Fruit fly (Drosophila melanogaster) whole organism, embryonic: Measurements from ENCODE around the gene CG12301.

Experiments used
- Ada2b ChIP-seq: fragments of 200-800 bp; sonication (Bioruptor generic); IDR thresholded peaks from 2 replicates; pipeline ENCODE4 v1.3.6; 2022; ENCODE audit warnings: missing biosample characterization, missing genetic modification characterization
- Awh ChIP-seq: fragments of 200-800 bp; sonication (Bioruptor generic); IDR thresholded peaks from 2 replicates; pipeline ENCODE4, ENCODE4 v1.3.6; 2022; ENCODE audit warnings: missing biosample characterization, missing genetic modification characterization
- Blimp-1 ChIP-seq: fragments of 200-800 bp; sonication (Bioruptor generic); optimal IDR thresholded peaks from 3 replicates; lab custom pipeline; 2018; ENCODE audit warnings: missing biosample characterization, missing genetic modification characterization, mild to moderate bottlenecking, moderate library complexity, missing genetic modification reagents
- CG10274 ChIP-seq: fragments of 200-800 bp; sonication (Bioruptor generic); optimal IDR thresholded peaks from 3 replicates; lab custom pipeline; 2017; ENCODE audit warnings: missing biosample characterization, mild to moderate bottlenecking, missing genetic modification characterization
- CG11696 ChIP-seq: fragments of 200-800 bp; sonication (Bioruptor generic); IDR thresholded peaks from 2 replicates; pipeline ENCODE4 v1.3.6; 2022; ENCODE audit warnings: missing biosample characterization, missing genetic modification characterization
- CG12071 ChIP-seq: fragments of 200-800 bp; sonication (Bioruptor generic); optimal IDR thresholded peaks from 3 replicates; lab custom pipeline; 2018; ENCODE audit warnings: missing biosample characterization, mild to moderate bottlenecking, missing genetic modification characterization
- CG12299 ChIP-seq: fragments of 200-800 bp; sonication (Bioruptor generic); optimal IDR thresholded peaks from 2 replicates; lab custom pipeline; 2018; ENCODE audit warnings: missing biosample characterization, mild to moderate bottlenecking, missing genetic modification characterization
- CG12391 ChIP-seq: fragments of 200-800 bp; sonication (Bioruptor generic); optimal IDR thresholded peaks from 3 replicates; lab custom pipeline; 2018; ENCODE audit warnings: missing biosample characterization, mild to moderate bottlenecking, missing genetic modification characterization, moderate library complexity
- CG12659 ChIP-seq: fragments of 200-800 bp; sonication (Bioruptor generic); optimal IDR thresholded peaks from 3 replicates; lab custom pipeline; 2017; ENCODE audit warnings: mild to moderate bottlenecking, missing biosample characterization, missing genetic modification reagents, missing genetic modification characterization
- CG13123 ChIP-seq: fragments of 200-800 bp; sonication (Bioruptor generic); optimal IDR thresholded peaks from 2 replicates; lab custom pipeline; 2016; ENCODE audit warnings: missing biosample characterization, missing genetic modification characterization
- CG13287 ChIP-seq: fragments of 200-800 bp; sonication (Bioruptor generic); IDR thresholded peaks from 2 replicates; pipeline ENCODE4 v1.3.6; 2022; ENCODE audit warnings: missing biosample characterization, missing genetic modification characterization; ENCODE audit not compliant: partially characterized antibody
- CG13424 ChIP-seq: fragments of 200-800 bp; sonication (Bioruptor generic); optimal IDR thresholded peaks from 2 replicates; lab custom pipeline; 2019; ENCODE audit warnings: missing biosample characterization, mild to moderate bottlenecking, missing genetic modification characterization, moderate library complexity
- CG14710 ChIP-seq: fragments of 200-800 bp; sonication (Bioruptor generic); optimal IDR thresholded peaks from 3 replicates; lab custom pipeline; 2019; ENCODE audit warnings: missing biosample characterization, mild to moderate bottlenecking, missing genetic modification characterization, moderate library complexity
- CG15269 ChIP-seq: fragments of 200-800 bp; sonication (Bioruptor generic); optimal IDR thresholded peaks from 2 replicates; lab custom pipeline; 2018; ENCODE audit warnings: missing biosample characterization, mild to moderate bottlenecking, missing genetic modification characterization, moderate library complexity
- CG17359 ChIP-seq: fragments of 200-800 bp; sonication (Bioruptor generic); optimal IDR thresholded peaks from 3 replicates; lab custom pipeline; 2018; ENCODE audit warnings: missing biosample characterization, mild to moderate bottlenecking, missing genetic modification characterization, moderate library complexity
- CG17568 ChIP-seq: fragments of 200-800 bp; sonication (Bioruptor generic); optimal IDR thresholded peaks from 2 replicates; lab custom pipeline; 2018; ENCODE audit warnings: missing biosample characterization, mild to moderate bottlenecking, missing genetic modification characterization, moderate library complexity
- CG2199 ChIP-seq: fragments of 200-800 bp; sonication (Bioruptor generic); IDR thresholded peaks from 3 replicates; pipeline ENCODE4 v1.3.6; 2022; ENCODE audit warnings: missing biosample characterization, missing genetic modification characterization
- CG2678 ChIP-seq: fragments of 200-800 bp; sonication (Bioruptor generic); optimal IDR thresholded peaks from 3 replicates; lab custom pipeline; 2019; ENCODE audit warnings: missing biosample characterization, mild to moderate bottlenecking, missing genetic modification characterization, moderate library complexity
- CG34224 ChIP-seq: fragments of 200-800 bp; sonication (Bioruptor generic); IDR thresholded peaks from 3 replicates; pipeline ENCODE4 v1.3.6; 2022; ENCODE audit warnings: missing biosample characterization, missing genetic modification characterization; ENCODE audit not compliant: partially characterized antibody
- CG4328 ChIP-seq: fragments of 200-800 bp; sonication (Bioruptor generic); optimal IDR thresholded peaks from 3 replicates; lab custom pipeline; 2017; ENCODE audit warnings: missing biosample characterization, missing genetic modification reagents, missing genetic modification characterization
- CG5245 ChIP-seq: fragments of 200-800 bp; sonication (Bioruptor generic); optimal IDR thresholded peaks from 3 replicates; lab custom pipeline; 2016; ENCODE audit warnings: missing biosample characterization, missing genetic modification characterization
- CG6254 ChIP-seq: fragments of 200-800 bp; sonication (Bioruptor generic); optimal IDR thresholded peaks from 3 replicates; lab custom pipeline; 2017; ENCODE audit warnings: mild to moderate bottlenecking, missing biosample characterization, missing genetic modification reagents, missing genetic modification characterization
- CG7556 ChIP-seq: fragments of 200-800 bp; sonication (Bioruptor generic); optimal IDR thresholded peaks from 2 replicates; lab custom pipeline; 2017; ENCODE audit warnings: missing biosample characterization, mild to moderate bottlenecking, missing genetic modification characterization
- Dbx ChIP-seq: fragments of 200-800 bp; sonication (Bioruptor generic); IDR thresholded peaks from 3 replicates; pipeline ENCODE4 v1.3.6; 2022; ENCODE audit warnings: missing biosample characterization, missing genetic modification characterization
- Fer1 ChIP-seq: fragments of 200-800 bp; sonication (Bioruptor generic); optimal IDR thresholded peaks from 2 replicates; lab custom pipeline; 2017; ENCODE audit warnings: missing biosample characterization, mild to moderate bottlenecking, missing genetic modification characterization
- Gsc ChIP-seq: fragments of 200-800 bp; sonication (Bioruptor generic); IDR thresholded peaks from 2 replicates; pipeline ENCODE4 v1.3.6; 2022; ENCODE audit warnings: missing biosample characterization, missing genetic modification characterization
- Gug ChIP-seq: fragments of 200-800 bp; sonication (Bioruptor generic); IDR thresholded peaks from 4 replicates; pipeline ENCODE4 v1.3.6; 2022; ENCODE audit warnings: missing biosample characterization, missing genetic modification characterization
- Hey ChIP-seq: fragments of 200-800 bp; sonication (Bioruptor generic); optimal IDR thresholded peaks from 3 replicates; lab custom pipeline; 2018; ENCODE audit warnings: missing biosample characterization, mild to moderate bottlenecking, missing genetic modification characterization
- Mad ChIP-seq: fragments of 200-800 bp; sonication (Bioruptor generic); optimal IDR thresholded peaks from 2 replicates; lab custom pipeline; 2016; ENCODE audit warnings: missing biosample characterization, missing genetic modification characterization
- NfI ChIP-seq: fragments of 200-800 bp; sonication (Bioruptor generic); optimal IDR thresholded peaks from 3 replicates; lab custom pipeline; 2018; ENCODE audit warnings: missing biosample characterization, mild to moderate bottlenecking, missing genetic modification characterization, moderate library complexity
- Ptx1 ChIP-seq: fragments of 200-800 bp; sonication (Bioruptor generic); IDR thresholded peaks from 2 replicates; pipeline ENCODE4 v1.3.6; 2022; ENCODE audit warnings: missing biosample characterization, missing genetic modification characterization
- al ChIP-seq: fragments of 200-800 bp; sonication (Bioruptor generic); IDR thresholded peaks from 2 replicates; pipeline ENCODE4 v1.3.6; 2022; ENCODE audit warnings: missing biosample characterization, missing genetic modification characterization
- ara ChIP-seq: fragments of 200-800 bp; sonication (Bioruptor generic); IDR thresholded peaks from 2 replicates; pipeline ENCODE4 v1.3.6; 2022; ENCODE audit warnings: missing biosample characterization, missing genetic modification characterization
- ato ChIP-seq: fragments of 200-800 bp; sonication (Bioruptor generic); IDR thresholded peaks from 2 replicates; pipeline ENCODE4 v1.3.6; 2022; ENCODE audit warnings: missing biosample characterization, missing genetic modification characterization; ENCODE audit not compliant: partially characterized antibody
- bbx ChIP-seq: fragments of 200-800 bp; sonication (Bioruptor generic); IDR thresholded peaks from 2 replicates; pipeline ENCODE4 v1.3.6; 2022; ENCODE audit warnings: missing biosample characterization, missing genetic modification characterization; ENCODE audit not compliant: partially characterized antibody
- dimm ChIP-seq: fragments of 200-800 bp; sonication (Bioruptor generic); IDR thresholded peaks from 2 replicates; pipeline ENCODE4 v1.3.6; 2022; ENCODE audit warnings: missing biosample characterization, missing genetic modification characterization
- ewg ChIP-seq: fragments of 200-800 bp; sonication (Bioruptor generic); optimal IDR thresholded peaks from 3 replicates; lab custom pipeline; 2017; ENCODE audit warnings: mild to moderate bottlenecking, missing biosample characterization, missing genetic modification reagents, missing genetic modification characterization
- fd102C ChIP-seq: fragments of 200-800 bp; sonication (Bioruptor generic); optimal IDR thresholded peaks from 2 replicates; lab custom pipeline; 2018; ENCODE audit warnings: missing biosample characterization, mild to moderate bottlenecking, missing genetic modification characterization, moderate library complexity
- kah ChIP-seq: fragments of 200-800 bp; sonication (Bioruptor generic); optimal IDR thresholded peaks from 2 replicates; lab custom pipeline; 2018; ENCODE audit warnings: missing biosample characterization, mild to moderate bottlenecking, missing genetic modification characterization
- nmo ChIP-seq: fragments of 200-800 bp; sonication (Bioruptor generic); optimal IDR thresholded peaks from 2 replicates; lab custom pipeline; 2018; ENCODE audit warnings: missing biosample characterization, mild to moderate bottlenecking, missing genetic modification characterization, moderate library complexity
- nom ChIP-seq: fragments of 200-800 bp; sonication (Bioruptor generic); optimal IDR thresholded peaks from 2 replicates; lab custom pipeline; 2017; ENCODE audit warnings: missing biosample characterization, missing genetic modification characterization, mild to moderate bottlenecking, moderate library complexity, missing genetic modification reagents
- onecut ChIP-seq: fragments of 200-800 bp; sonication (Bioruptor generic); IDR thresholded peaks from 2 replicates; pipeline ENCODE4 v1.3.6; 2022; ENCODE audit warnings: missing biosample characterization, missing genetic modification characterization
- org-1 ChIP-seq: fragments of 200-800 bp; sonication (Bioruptor generic); optimal IDR thresholded peaks from 2 replicates; lab custom pipeline; 2017; ENCODE audit warnings: missing biosample characterization, missing genetic modification characterization
- pita ChIP-seq: fragments of 200-800 bp; sonication (Bioruptor generic); optimal IDR thresholded peaks from 2 replicates; lab custom pipeline; 2017; ENCODE audit warnings: missing biosample characterization, mild to moderate bottlenecking, missing genetic modification characterization
- psq ChIP-seq: fragments of 200-800 bp; sonication (Bioruptor generic); optimal IDR thresholded peaks from 2 replicates; lab custom pipeline; 2017; ENCODE audit warnings: missing biosample characterization, missing genetic modification characterization
- slbo ChIP-seq: fragments of 200-800 bp; sonication (Bioruptor generic); IDR thresholded peaks from 2 replicates; pipeline ENCODE4 v1.3.6; 2022; ENCODE audit warnings: missing biosample characterization, missing genetic modification characterization
- toy ChIP-seq: fragments of 200-800 bp; sonication (Bioruptor generic); IDR thresholded peaks from 2 replicates; pipeline ENCODE4 v1.3.6; 2022; ENCODE audit warnings: missing biosample characterization, missing genetic modification characterization
- twi ChIP-seq: fragments of 200-800 bp; optimal IDR thresholded peaks from 2 replicates; lab custom pipeline; 2019; ENCODE audit warnings: missing biosample characterization, mild to moderate bottlenecking, missing genetic modification characterization, moderate library complexity
- yki ChIP-seq: fragments of >200 bp; optimal IDR thresholded peaks from 3 replicates; lab custom pipeline; 2018

Gene CG12301

DNA sequence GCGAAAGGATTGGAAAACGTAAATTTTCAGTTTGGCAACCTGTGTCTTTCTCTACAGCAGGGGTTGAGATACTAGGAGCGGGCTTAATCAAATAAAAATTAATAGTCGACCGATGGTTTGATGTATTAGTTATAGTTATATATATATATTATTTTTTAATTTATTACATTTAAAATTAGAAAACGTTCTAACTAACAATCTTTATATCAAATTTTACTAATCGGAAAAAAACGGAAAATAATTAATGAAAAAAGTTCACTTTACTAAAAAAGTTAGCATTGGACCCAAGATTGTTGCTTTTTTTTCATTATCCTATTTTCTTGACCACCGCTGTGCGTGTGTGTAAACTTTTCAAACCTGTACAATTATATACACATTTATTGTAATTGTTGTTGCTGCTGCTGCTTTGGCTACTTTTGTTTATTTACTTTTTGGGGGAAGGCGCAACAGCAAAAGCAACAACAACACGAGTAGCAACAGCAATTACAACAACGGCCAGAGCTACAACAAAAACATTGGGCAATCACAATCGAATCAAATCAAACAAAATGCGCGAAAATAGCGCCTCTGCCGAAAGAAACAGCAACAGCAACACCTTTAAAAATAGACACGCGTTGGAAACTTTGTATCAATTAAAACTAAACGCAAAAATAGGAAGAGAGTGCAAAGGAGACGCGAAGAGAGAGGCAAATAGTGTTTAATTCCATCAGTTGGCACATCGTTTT lies 12.1 kb downstream of the CG12301 start (continued):
- TF ChIP-seq pita: no peak
- peak; percentile 59 for TF ChIP-seq CG12659 (GFP tag; lab: Kevin White, UChicago)
- TF ChIP-seq nom (GFP tag; lab: Kevin White, UChicago): no peak
- peak; percentile 71 for TF ChIP-seq CG13424 (tag; lab: Kevin White, UChicago)
- peak; percentile 19 for TF ChIP-seq kah (GFP tag; lab: Kevin White, UChicago)
- TF ChIP-seq CG12071 (GFP tag; lab: Kevin White, UChicago): no peak
- no peak for TF ChIP-seq Gug (GFP tag; lab: Robert Waterston, UW)
- peak; percentile 12; the same call in 1 of the 2 replicates for TF ChIP-seq Awh (GFP tag; lab: Robert Waterston, UW)
- peak; percentile 79 for TF ChIP-seq CG15269
- 0 out of 2 replicates have a peak, but pooled peaks have one; percentile 17 for TF ChIP-seq Ada2b (GFP tag; lab: Robert Waterston, UW)
- no peak for TF ChIP-seq psq (GFP tag; lab: Kevin White, UChicago)
- TF ChIP-seq CG10274 (GFP tag; lab: Kevin White, UChicago): no peak
- TF ChIP-seq fd102C (GFP tag; lab: Kevin White, UChicago): no peak
- peak; percentile 33; the same call in 1 of the 2 replicates for TF ChIP-seq al (GFP tag; lab: Robert Waterston, UW)
- peak; percentile 59 for TF ChIP-seq Blimp-1 (GFP tag; lab: Kevin White, UChicago)
- no peak for TF ChIP-seq CG2199 (GFP tag; lab: Robert Waterston, UW)
- peak; percentile 25 for TF ChIP-seq CG14710 (tag; lab: Kevin White, UChicago)
- peak; percentile 48; the same call in 1 of the 2 replicates for TF ChIP-seq Ptx1 (GFP tag; lab: Robert Waterston, UW)
- TF ChIP-seq CG17359 (tag; lab: Kevin White, UChicago): peak; percentile 61
- TF ChIP-seq Gsc (GFP tag; lab: Robert Waterston, UW): no peak
- no peak for TF ChIP-seq bbx (GFP tag; lab: Robert Waterston, UW)
- TF ChIP-seq CG13287 (GFP tag; lab: Robert Waterston, UW): no peak
- TF ChIP-seq Dbx (GFP tag; lab: Robert Waterston, UW): 0 out of 3 replicates have a peak, but pooled peaks have one; percentile 18
- TF ChIP-seq twi: no peak
- no peak for TF ChIP-seq CG13123 (GFP tag; lab: Kevin White, UChicago)
- no peak for TF ChIP-seq Hey (tag; lab: Kevin White, UChicago)
- TF ChIP-seq ara (GFP tag; lab: Robert Waterston, UW): no peak
- TF ChIP-seq CG6254: peak; percentile 24
- no peak for TF ChIP-seq yki (lab: Kevin White, UChicago)
- no peak for TF ChIP-seq CG5245 (GFP tag; lab: Kevin White, UChicago)
- TF ChIP-seq Mad (GFP tag; lab: Kevin White, UChicago): no peak
- peak; percentile 62 for TF ChIP-seq CG7556 (GFP tag; lab: Kevin White, UChicago)
- TF ChIP-seq toy: no peak
- 0 out of 2 replicates have a peak, but pooled peaks have one; percentile 6 for TF ChIP-seq onecut
- TF ChIP-seq dimm (GFP tag; lab: Robert Waterston, UW): no peak
- TF ChIP-seq nmo (GFP tag; lab: Kevin White, UChicago): peak; percentile 73
- TF ChIP-seq NfI: peak; percentile 46
- peak; percentile 80 for TF ChIP-seq CG2678
- peak; percentile 15 for TF ChIP-seq org-1
- peak; percentile 22 for TF ChIP-seq CG12299 (tag; lab: Kevin White, UChicago)
- TF ChIP-seq CG12391 (tag; lab: Kevin White, UChicago): peak; percentile 72
- TF ChIP-seq CG17568 (GFP tag; lab: Kevin White, UChicago): no peak
- TF ChIP-seq CG34224 (GFP tag; lab: Robert Waterston, UW): no peak
- TF ChIP-seq CG11696: peak; percentile 81
- TF ChIP-seq ewg (GFP tag; lab: Kevin White, UChicago): peak; percentile 4
- TF ChIP-seq slbo (GFP tag; lab: Robert Waterston, UW): peak; percentile 50; the same call in 1 of the 2 replicates
- no peak for TF ChIP-seq CG4328 (GFP tag; lab: Kevin White, UChicago)
- no peak for TF ChIP-seq ato (GFP tag; lab: Robert Waterston, UW)
- peak; percentile 62 for TF ChIP-seq Fer1
